Fruit fly (Drosophila melanogaster) whole organism, wandering third instar larva: Measurements from ENCODE around the gene Lcp65Ag2.

Experiments
- Abd-B ChIP-seq: fragments of >200 bp; optimal IDR thresholded peaks from 2 replicates; lab custom pipeline; 2017; ENCODE audit warnings: missing biosample characterization, missing genetic modification characterization
- CG32264 ChIP-seq: fragments of 200-800 bp; sonication (Bioruptor generic); optimal IDR thresholded peaks from 2 replicates; lab custom pipeline; 2016; ENCODE audit warnings: missing biosample characterization, missing genetic modification characterization
- CrebA ChIP-seq: fragments of 200-800 bp; sonication (Bioruptor generic); optimal IDR thresholded peaks from 2 replicates; lab custom pipeline; 2016; ENCODE audit warnings: missing biosample characterization, mild to moderate bottlenecking, missing genetic modification characterization, borderline replicate concordance
- Dfd ChIP-seq: fragments of >200 bp; optimal IDR thresholded peaks from 2 replicates; lab custom pipeline; 2017; ENCODE audit warnings: missing biosample characterization, missing genetic modification characterization
- Dif ChIP-seq: fragments of 200-275, 200-300 bp; sonication (Bioruptor generic); optimal IDR thresholded peaks from 2 replicates; lab custom pipeline; 2018; ENCODE audit warnings: missing biosample characterization, missing genetic modification characterization; ENCODE audit not compliant: partially characterized antibody
- HLH106 ChIP-seq: fragments of 200-800 bp; optimal IDR thresholded peaks from 3 replicates; lab custom pipeline; 2019; ENCODE audit warnings: missing biosample characterization, mild to moderate bottlenecking, missing genetic modification characterization, moderate library complexity
- Hnf4 ChIP-seq: fragments of 200-800 bp; sonication (Bioruptor generic); optimal IDR thresholded peaks from 2 replicates; lab custom pipeline; 2016; ENCODE audit warnings: missing biosample characterization, mild to moderate bottlenecking, missing genetic modification characterization
- Hr78 ChIP-seq: fragments of >200 bp; optimal IDR thresholded peaks from 2 replicates; lab custom pipeline; 2017; ENCODE audit warnings: missing biosample characterization, missing genetic modification characterization
- Mio ChIP-seq: sonication (Bioruptor generic); optimal IDR thresholded peaks from 2 replicates; lab custom pipeline; 2016; ENCODE audit warnings: missing biosample characterization, missing genetic modification characterization
- Myc ChIP-seq: fragments of >200 bp; optimal IDR thresholded peaks from 2 replicates; lab custom pipeline; 2017
- OdsH ChIP-seq: fragments of 200-800 bp; sonication (Bioruptor generic); optimal IDR thresholded peaks from 2 replicates; lab custom pipeline; 2016; ENCODE audit warnings: missing biosample characterization, mild to moderate bottlenecking, missing genetic modification characterization
- Rel ChIP-seq, 2 experiments: fragments of 200-800 bp; sonication (Bioruptor generic) in 1 of 2; optimal IDR thresholded peaks; 2 replicates in 1 of 2; 3 replicates in 1 of 2; lab custom pipeline; 2016 to 2019; ENCODE audit warnings: mild to moderate bottlenecking in 2 of 2, missing biosample characterization in 2 of 2, missing genetic modification characterization in 2 of 2, moderate library complexity in 1 of 2
- Sp1 ChIP-seq: fragments of 200-800 bp; sonication (Bioruptor generic); optimal IDR thresholded peaks from 3 replicates; lab custom pipeline; 2019; ENCODE audit warnings: missing biosample characterization, mild to moderate bottlenecking, missing genetic modification characterization, moderate library complexity
- Vsx2 ChIP-seq: fragments of 200-300, 225-300 bp; sonication (Bioruptor generic); optimal IDR thresholded peaks from 2 replicates; lab custom pipeline; 2018; ENCODE audit warnings: missing biosample characterization, missing genetic modification characterization; ENCODE audit not compliant: partially characterized antibody
- br ChIP-seq: fragments of 200-800 bp; sonication (Bioruptor generic); optimal IDR thresholded peaks from 2 replicates; lab custom pipeline; 2016; ENCODE audit warnings: missing biosample characterization, missing genetic modification characterization
- brk ChIP-seq: fragments of 200-800 bp; sonication (Bioruptor generic); optimal IDR thresholded peaks from 2 replicates; lab custom pipeline; 2016; ENCODE audit warnings: missing biosample characterization, mild to moderate bottlenecking, missing genetic modification characterization
- dl ChIP-seq, 2 experiments: fragments of 175-275, 200-275 bp in 1 of 2; fragments of 200-275 bp in 1 of 2; sonication (Bioruptor generic); optimal IDR thresholded peaks; lab custom pipeline; 2018; ENCODE audit warnings: mild to moderate bottlenecking in 2 of 2, missing biosample characterization in 2 of 2, missing genetic modification characterization in 2 of 2, moderate library complexity in 2 of 2; ENCODE audit not compliant: partially characterized antibody in 2 of 2, insufficient read depth in 1 of 2
- dmrt93B ChIP-seq: fragments of 200-800 bp; sonication (Bioruptor generic); optimal IDR thresholded peaks from 2 replicates; lab custom pipeline; 2018; ENCODE audit warnings: missing biosample characterization, mild to moderate bottlenecking, missing genetic modification characterization
- ey ChIP-seq: fragments of 200-800 bp; sonication (Bioruptor generic); optimal IDR thresholded peaks from 2 replicates; lab custom pipeline; 2016; ENCODE audit warnings: missing biosample characterization, missing genetic modification characterization
- foxo ChIP-seq, 2 experiments: fragments of 200-800 bp; sonication (Bioruptor generic); optimal IDR thresholded peaks; 2 replicates in 1 of 2; 3 replicates in 1 of 2; lab custom pipeline; 2016 to 2017; ENCODE audit warnings: missing biosample characterization in 2 of 2, missing genetic modification characterization in 2 of 2
- fru ChIP-seq: fragments of 200-800 bp; sonication (Bioruptor generic); optimal IDR thresholded peaks from 3 replicates; lab custom pipeline; 2016; ENCODE audit warnings: missing biosample characterization, mild to moderate bottlenecking, missing genetic modification characterization
- h ChIP-seq: fragments of 200-800 bp; sonication (Bioruptor generic); optimal IDR thresholded peaks from 3 replicates; lab custom pipeline; 2016; ENCODE audit warnings: missing biosample characterization, mild to moderate bottlenecking, missing genetic modification characterization
- jim ChIP-seq: fragments of 175-275, 200-325 bp; sonication (Bioruptor generic); optimal IDR thresholded peaks from 2 replicates; lab custom pipeline; 2016; ENCODE audit warnings: missing biosample characterization, mild to moderate bottlenecking, missing genetic modification characterization
- pan ChIP-seq: fragments of >200 bp; optimal IDR thresholded peaks from 2 replicates; lab custom pipeline; 2017
- psq ChIP-seq: fragments of 200-800 bp; sonication (Bioruptor generic); optimal IDR thresholded peaks from 3 replicates; lab custom pipeline; 2017; ENCODE audit warnings: missing biosample characterization, mild to moderate bottlenecking, missing genetic modification characterization, moderate library complexity
- rgr ChIP-seq: fragments of 200-800 bp; sonication (Bioruptor generic); optimal IDR thresholded peaks from 3 replicates; lab custom pipeline; 2016; ENCODE audit warnings: missing biosample characterization, mild to moderate bottlenecking, missing genetic modification characterization
- sage ChIP-seq: fragments of 200-800 bp; sonication (Bioruptor generic); optimal IDR thresholded peaks from 2 replicates; lab custom pipeline; 2016; ENCODE audit warnings: missing biosample characterization, mild to moderate bottlenecking, missing genetic modification characterization
- sv ChIP-seq: fragments of 200-800 bp; sonication (Bioruptor generic); optimal IDR thresholded peaks from 3 replicates; lab custom pipeline; 2016; ENCODE audit warnings: missing biosample characterization, missing genetic modification characterization
- tai ChIP-seq: sonication (Bioruptor generic); optimal IDR thresholded peaks from 2 replicates; lab custom pipeline; 2016; ENCODE audit warnings: missing biosample characterization, missing genetic modification characterization
- usp ChIP-seq: fragments of >200 bp; optimal IDR thresholded peaks from 2 replicates; lab custom pipeline; 2017; ENCODE audit warnings: missing biosample characterization, missing genetic modification characterization
- woc ChIP-seq: sonication (Bioruptor generic); optimal IDR thresholded peaks from 2 replicates; lab custom pipeline; 2016; ENCODE audit warnings: missing biosample characterization, mild to moderate bottlenecking, missing genetic modification characterization

Gene Lcp65Ag2

dm6 chr3L:6094697-6095096 lies 38.7 kb downstream of the Lcp65Ag2 start, which contains the start of the genes CG10467 and loj (continued):
- TF ChIP-seq h (GFP tag; lab: Kevin White, UChicago) (peak; percentile 89), br (peak; percentile 59), Dfd (GFP tag; lab: Kevin White, UChicago) (no peak), pan (lab: Kevin White, UChicago) (no peak), CG32264 (GFP tag; lab: Kevin White, UChicago) (peak; percentile 19), fru (GFP tag; lab: Kevin White, UChicago) (peak; percentile 81), Rel (GFP tag; optimal IDR thresholded peaks at IDR 0.05; lab: Kevin White, UChicago) (no peak), Rel (tag; optimal IDR thresholded peaks at IDR 0.05; lab: Kevin White, UChicago) (peak; percentile 50), Abd-B (GFP tag; lab: Kevin White, UChicago) (no peak), sv (GFP tag; lab: Kevin White, UChicago) (peak; percentile 92), Hr78 (GFP tag; lab: Kevin White, UChicago) (no peak), Myc (lab: Kevin White, UChicago) (no peak), Sp1 (peak; percentile 85), Hnf4 (GFP tag; lab: Kevin White, UChicago) (peak; percentile 89), tai (GFP tag; lab: Kevin White, UChicago) (peak; percentile 90), CrebA (peak; percentile 7), ey (GFP tag; lab: Kevin White, UChicago) (peak; percentile 85)
- TF ChIP-seq, all 38 proteins: peak for 25

dm6 chr3L:6093213-6093612 lies 40.2 kb downstream of the Lcp65Ag2 start, which contains the start of gene CG10469:
Gene CG10469, minus strand, starts transcription at chr3L:6093313.
- TF ChIP-seq Hr78 (GFP tag; lab: Kevin White, UChicago) (no peak), Myc (lab: Kevin White, UChicago) (no peak), Abd-B (GFP tag; lab: Kevin White, UChicago) (no peak), sage (GFP tag; lab: Kevin White, UChicago) (no peak), jim (GFP tag; lab: Kevin White, UChicago) (no peak), h (GFP tag; lab: Kevin White, UChicago) (no peak), Hnf4 (GFP tag; lab: Kevin White, UChicago) (no peak), Sp1 (no peak), Mio (no peak), br (no peak), Dif (GFP tag; lab: Kevin White, UChicago) (no peak), psq (GFP tag; lab: Kevin White, UChicago) (no peak), foxo (GFP tag; optimal IDR thresholded peaks at IDR 0.05; lab: Kevin White, UChicago) (no peak), dmrt93B (no peak), brk (GFP tag; lab: Kevin White, UChicago) (no peak), sv (GFP tag; lab: Kevin White, UChicago) (no peak), Dfd (GFP tag; lab: Kevin White, UChicago) (no peak), usp (GFP tag; lab: Kevin White, UChicago) (no peak), CrebA (no peak)

dm6 chr3L:6085988-6086387 lies 47.4 kb downstream of the Lcp65Ag2 start:
- TF ChIP-seq pan (lab: Kevin White, UChicago) (no peak), foxo (GFP tag; optimal IDR thresholded peaks at IDR 0.05; lab: Kevin White, UChicago) (peak in 1 of 2 experiments; percentile 0)

- TF ChIP-seq rgr (GFP tag; lab: Kevin White, UChicago) (peak; percentile 30), tai (GFP tag; lab: Kevin White, UChicago) (no peak), h (GFP tag; lab: Kevin White, UChicago) (peak; percentile 21), dmrt93B (no peak), Sp1 (peak; percentile 32), sv (GFP tag; lab: Kevin White, UChicago) (no peak), OdsH (GFP tag; lab: Kevin White, UChicago) (peak; percentile 23), dl (GFP tag; optimal IDR thresholded peaks at IDR 0.05; lab: Kevin White, UChicago; ENCODE audit: insufficient read depth in 1 of 2, partially characterized antibody in 2 of 2) (no peak), Hr78 (GFP tag; lab: Kevin White, UChicago) (no peak), brk (GFP tag; lab: Kevin White, UChicago) (no peak), Vsx2 (GFP tag; lab: Kevin White, UChicago) (no peak), psq (GFP tag; lab: Kevin White, UChicago) (peak; percentile 42), foxo (GFP tag; optimal IDR thresholded peaks at IDR 0.05; lab: Kevin White, UChicago) (peak in 1 of 2 experiments; percentile 24), HLH106 (peak; percentile 30), woc (GFP tag; lab: Kevin White, UChicago) (no peak), br (no peak)
- TF ChIP-seq, all 38 proteins: peak for 7
Measured at dm6 chr3L:6085157-6085556, 48.2 kb downstream of the Lcp65Ag2 start.
